Worm (Caenorhabditis elegans) whole organism, L3 larva: ENCODE data around the gene nhr-107.

ENCODE experiments used
- R02D3.7 ChIP-seq: fragments of 150-350 bp; optimal IDR thresholded peaks from 2 replicates; lab custom pipeline; 2014; ENCODE audit warnings: missing biosample characterization, missing genetic modification characterization
- ZK546.5 ChIP-seq: sonication (generic microtip); optimal IDR thresholded peaks from 2 replicates; lab custom pipeline; 2017; ENCODE audit warnings: missing biosample characterization, missing genetic modification characterization
- aly-2 ChIP-seq: fragments of 150-350 bp; optimal IDR thresholded peaks from 2 replicates; lab custom pipeline; 2014; ENCODE audit warnings: missing biosample characterization, missing genetic modification characterization
- ama-1 ChIP-seq: fragments of 150-350 bp; optimal IDR thresholded peaks from 2 replicates; lab custom pipeline; 2018
- ceh-16 ChIP-seq: sonication (generic microtip); optimal IDR thresholded peaks from 2 replicates; lab custom pipeline; 2017; ENCODE audit warnings: missing biosample characterization, missing genetic modification characterization
- ceh-82 ChIP-seq: fragments of 150-350 bp; optimal IDR thresholded peaks from 2 replicates; lab custom pipeline; 2014; ENCODE audit warnings: missing biosample characterization, missing genetic modification characterization
- daf-12 ChIP-seq: fragments of 150-350 bp; optimal IDR thresholded peaks from 2 replicates; lab custom pipeline; 2014; ENCODE audit warnings: missing biosample characterization, missing genetic modification reagents, missing genetic modification characterization
- egl-27 ChIP-seq: sonication (generic microtip); optimal IDR thresholded peaks from 4 replicates; lab custom pipeline; 2017; ENCODE audit warnings: missing biosample characterization, missing genetic modification reagents, missing genetic modification characterization
- elt-1 ChIP-seq: fragments of 150-350 bp; optimal IDR thresholded peaks from 2 replicates; lab custom pipeline; 2014; ENCODE audit warnings: missing biosample characterization, missing genetic modification characterization
- elt-2 ChIP-seq: sonication (generic microtip); optimal IDR thresholded peaks from 2 replicates; lab custom pipeline; 2016; ENCODE audit warnings: missing genetic modification reagents, mild to moderate bottlenecking, missing genetic modification characterization, missing compliant biosample characterization
- elt-3 ChIP-seq, 3 experiments: fragments of 150-350 bp in 1 of 3; sonication (generic microtip) in 2 of 3; optimal IDR thresholded peaks; 2 replicates in 2 of 3; 4 replicates in 1 of 3; lab custom pipeline; 2014 to 2017; ENCODE audit warnings: missing biosample characterization in 3 of 3, missing genetic modification characterization in 3 of 3
- eor-1 ChIP-seq, 2 experiments: fragments of 150-350 bp; optimal IDR thresholded peaks; 2 replicates each; lab custom pipeline; 2014 to 2018; ENCODE audit warnings: missing biosample characterization in 2 of 2, missing genetic modification characterization in 2 of 2
- fkh-10 ChIP-seq: sonication (generic microtip); optimal IDR thresholded peaks from 2 replicates; lab custom pipeline; 2017; ENCODE audit warnings: missing biosample characterization, missing genetic modification reagents, missing genetic modification characterization
- fkh-2 ChIP-seq: fragments of 150-350 bp; optimal IDR thresholded peaks from 2 replicates; lab custom pipeline; 2014; ENCODE audit warnings: missing biosample characterization, missing genetic modification reagents, missing genetic modification characterization
- fos-1 ChIP-seq: fragments of 150-350 bp; optimal IDR thresholded peaks from 2 replicates; lab custom pipeline; 2014; ENCODE audit warnings: missing biosample characterization, missing genetic modification characterization
- hmg-11 ChIP-seq: sonication (generic microtip); optimal IDR thresholded peaks from 2 replicates; lab custom pipeline; 2016; ENCODE audit warnings: missing genetic modification characterization, missing compliant biosample characterization
- jun-1 ChIP-seq: fragments of 150-350 bp; optimal IDR thresholded peaks from 2 replicates; lab custom pipeline; 2014; ENCODE audit warnings: missing biosample characterization, missing genetic modification reagents, missing genetic modification characterization
- lin-15B ChIP-seq: fragments of 150-350 bp; optimal IDR thresholded peaks from 2 replicates; lab custom pipeline; 2014; ENCODE audit warnings: missing biosample characterization, missing genetic modification characterization
- lin-39 ChIP-seq: fragments of 150-350 bp; optimal IDR thresholded peaks from 2 replicates; lab custom pipeline; 2018; ENCODE audit warnings: missing biosample characterization, missing genetic modification reagents, missing genetic modification characterization
- mml-1 ChIP-seq: fragments of 150-350 bp; sonication (generic microtip); optimal IDR thresholded peaks from 3 replicates; lab custom pipeline; 2014; ENCODE audit warnings: missing biosample characterization, missing genetic modification characterization
- nfya-1 ChIP-seq: sonication (generic microtip); optimal IDR thresholded peaks from 2 replicates; lab custom pipeline; 2017; ENCODE audit warnings: missing genetic modification characterization, mild to moderate bottlenecking, missing compliant biosample characterization, antibody characterized with exemption, moderate library complexity; ENCODE audit not compliant: insufficient read depth
- nhr-11 ChIP-seq: fragments of 150-350 bp; optimal IDR thresholded peaks from 2 replicates; lab custom pipeline; 2014; ENCODE audit warnings: missing biosample characterization, missing genetic modification characterization
- nhr-23 ChIP-seq: fragments of 150-350 bp; optimal IDR thresholded peaks from 2 replicates; lab custom pipeline; 2014; ENCODE audit warnings: missing biosample characterization, missing genetic modification reagents, missing genetic modification characterization
- nhr-25 ChIP-seq: sonication (generic microtip); optimal IDR thresholded peaks from 2 replicates; lab custom pipeline; 2017; ENCODE audit warnings: missing biosample characterization, missing genetic modification characterization
- nhr-43 ChIP-seq: sonication (generic microtip); optimal IDR thresholded peaks from 2 replicates; lab custom pipeline; 2016; ENCODE audit warnings: mild to moderate bottlenecking, missing genetic modification characterization, missing compliant biosample characterization; ENCODE audit not compliant: poor library complexity, severe bottlenecking
- nhr-67 ChIP-seq: fragments of 150-350 bp; optimal IDR thresholded peaks from 2 replicates; lab custom pipeline; 2014; ENCODE audit warnings: missing biosample characterization, missing genetic modification characterization
- nhr-76 ChIP-seq: fragments of 150-350 bp; sonication (generic microtip); optimal IDR thresholded peaks from 5 replicates; lab custom pipeline; 2014; ENCODE audit warnings: missing biosample characterization, missing genetic modification characterization
- nhr-77 ChIP-seq: fragments of 150-350 bp; optimal IDR thresholded peaks from 2 replicates; lab custom pipeline; 2014; ENCODE audit warnings: missing biosample characterization, missing genetic modification characterization
- pha-4 ChIP-seq: fragments of 150-350 bp; optimal IDR thresholded peaks from 2 replicates; lab custom pipeline; 2014; ENCODE audit warnings: missing biosample characterization, missing genetic modification reagents, missing genetic modification characterization
- pqm-1 ChIP-seq: fragments of 150-350 bp; optimal IDR thresholded peaks from 2 replicates; lab custom pipeline; 2017; ENCODE audit warnings: missing biosample characterization, missing genetic modification characterization, inconsistent platforms
- sea-2 ChIP-seq: fragments of 150-350 bp; sonication (generic microtip); optimal IDR thresholded peaks from 4 replicates; lab custom pipeline; 2014; ENCODE audit warnings: missing biosample characterization, missing genetic modification reagents, missing genetic modification characterization
- skn-1 ChIP-seq: fragments of 150-350 bp; optimal IDR thresholded peaks from 2 replicates; lab custom pipeline; 2014; ENCODE audit warnings: missing biosample characterization, missing genetic modification characterization
- snpc-4 ChIP-seq: fragments of 150-350 bp; optimal IDR thresholded peaks from 2 replicates; lab custom pipeline; 2014; ENCODE audit warnings: missing biosample characterization, missing genetic modification characterization
- unc-39 ChIP-seq: sonication (generic microtip); optimal IDR thresholded peaks from 4 replicates; lab custom pipeline; 2017; ENCODE audit warnings: missing biosample characterization, missing genetic modification characterization
- unc-62 ChIP-seq: fragments of 150-350 bp; sonication (generic microtip); optimal IDR thresholded peaks from 4 replicates; lab custom pipeline; 2014; ENCODE audit warnings: missing biosample characterization, missing genetic modification reagents, missing genetic modification characterization
- zag-1 ChIP-seq: fragments of 150-350 bp; optimal IDR thresholded peaks from 2 replicates; lab custom pipeline; 2014; ENCODE audit warnings: missing biosample characterization, missing genetic modification characterization
- ztf-11 ChIP-seq: fragments of 150-350 bp; optimal IDR thresholded peaks from 2 replicates; lab custom pipeline; 2014; ENCODE audit warnings: missing biosample characterization, missing genetic modification characterization
- ztf-4 ChIP-seq: fragments of 150-350 bp; optimal IDR thresholded peaks from 2 replicates; lab custom pipeline; 2014; ENCODE audit warnings: missing biosample characterization, missing genetic modification characterization

Gene nhr-107

DNA sequence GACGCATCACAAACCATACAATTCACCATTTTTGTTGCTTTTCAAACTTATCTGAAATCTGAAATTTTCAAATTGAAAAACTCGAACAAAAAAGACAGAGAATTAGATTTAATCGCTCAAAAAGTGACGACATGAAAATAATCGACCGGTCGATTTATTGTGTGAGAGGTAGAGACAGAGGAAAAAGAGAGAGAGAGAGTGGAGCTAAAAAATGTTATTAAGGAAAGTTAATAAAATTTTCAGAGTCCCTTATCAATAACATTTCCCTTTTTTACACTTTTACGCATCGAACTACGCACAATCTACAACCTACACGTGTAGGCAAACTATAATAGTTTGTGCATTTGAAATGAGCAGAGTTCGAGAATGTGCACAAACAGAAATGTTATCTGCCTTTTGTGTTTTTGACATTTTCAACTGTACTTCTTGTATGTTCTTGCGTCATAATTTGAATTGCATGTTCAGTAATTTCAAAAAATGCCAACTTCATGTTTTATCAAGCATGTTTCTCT lies at the start of gene nhr-107:
Gene nhr-107, minus strand, starts transcription at position 51 of the 512 bp plus-strand sequence.
- TF ChIP-seq elt-2 (tag; lab: Kevin White, UChicago): peak; percentile 70
- peak; percentile 33 for TF ChIP-seq pqm-1 (tag; lab: Kevin White, UChicago)
- TF ChIP-seq aly-2 (tag; lab: Kevin White, UChicago): no peak

DNA sequence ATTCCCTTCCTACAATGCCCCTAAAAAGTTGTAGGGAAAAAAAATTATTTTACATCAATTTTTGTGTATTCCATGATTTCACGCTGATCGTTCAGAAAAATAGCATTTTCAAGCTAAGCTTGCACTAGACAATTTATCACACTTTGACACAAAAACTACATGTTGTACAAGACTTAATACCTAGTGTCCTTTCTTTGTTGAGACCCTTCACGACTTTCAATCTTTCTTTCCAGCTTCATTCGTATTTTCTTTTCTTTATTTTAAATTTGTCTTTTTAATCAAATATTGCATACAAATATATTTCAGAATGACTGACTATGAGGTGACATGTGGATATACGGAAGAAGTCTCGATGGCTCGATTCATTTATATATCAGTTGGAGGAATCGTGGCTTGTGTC lies 49.1 kb upstream of the nhr-107 start, which contains the start of gene F20A1.2:
Gene F20A1.2, plus strand, starts transcription at position 301 of the 400 bp plus-strand sequence.
- TF ChIP-seq ZK546.5 (tag; lab: Kevin White, UChicago) (no peak), elt-2 (tag; lab: Kevin White, UChicago) (no peak), aly-2 (tag; lab: Kevin White, UChicago) (no peak), ceh-16 (tag; lab: Kevin White, UChicago) (no peak), hmg-11 (tag; lab: Kevin White, UChicago) (no peak), nhr-76 (no peak), nhr-77 (tag; lab: Kevin White, UChicago) (no peak), ama-1 (lab: Kevin White, UChicago) (no peak), nhr-23 (no peak), nhr-11 (no peak), ztf-4 (tag; lab: Kevin White, UChicago) (no peak)

DNA sequence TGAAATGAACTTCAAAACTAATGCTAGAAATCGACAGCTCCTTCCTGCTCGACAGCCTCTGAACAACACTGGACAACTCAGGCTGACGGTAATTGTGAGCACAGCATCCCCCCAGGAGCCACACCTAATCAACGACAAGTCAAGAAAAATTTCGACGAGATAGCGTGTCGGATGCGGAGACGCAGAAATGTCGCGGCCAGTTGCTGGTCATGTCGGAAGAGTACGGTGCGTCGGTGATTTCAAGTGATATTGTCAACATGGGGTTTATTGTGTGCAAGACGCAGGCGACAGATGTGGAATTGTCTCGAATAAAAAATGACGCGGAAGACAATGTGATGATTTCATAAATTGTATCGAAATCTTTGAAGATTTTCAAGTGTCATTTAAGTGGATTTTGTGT lies 39.6 kb upstream of the nhr-107 start, which contains the start of gene twk-11:
Gene twk-11, minus strand, starts transcription at position 101 of the 400 bp plus-strand sequence.
- no peak for TF ChIP-seq nhr-76
- no peak for TF ChIP-seq zag-1 (tag; lab: Kevin White, UChicago)
- no peak for TF ChIP-seq jun-1 (tag; lab: Kevin White, UChicago)
- TF ChIP-seq mml-1 (tag; lab: Kevin White, UChicago): no peak
- no peak for TF ChIP-seq unc-62
- no peak for TF ChIP-seq egl-27 (tag; lab: Kevin White, UChicago)
- TF ChIP-seq nhr-23: no peak
- no peak for TF ChIP-seq fkh-2 (tag; lab: Kevin White, UChicago)
- no peak for TF ChIP-seq nhr-11
- TF ChIP-seq ceh-16 (tag; lab: Kevin White, UChicago): no peak
- no peak for TF ChIP-seq ceh-82 (tag; lab: Kevin White, UChicago)
- TF ChIP-seq nhr-77 (tag; lab: Kevin White, UChicago): no peak
- TF ChIP-seq sea-2: no peak
- no peak for TF ChIP-seq nhr-43
- no peak for TF ChIP-seq aly-2 (tag; lab: Kevin White, UChicago)
- no peak for TF ChIP-seq snpc-4 (tag; lab: Kevin White, UChicago)
- TF ChIP-seq R02D3.7: no peak
- TF ChIP-seq nfya-1 (tag; lab: Kevin White, UChicago): no peak

DNA sequence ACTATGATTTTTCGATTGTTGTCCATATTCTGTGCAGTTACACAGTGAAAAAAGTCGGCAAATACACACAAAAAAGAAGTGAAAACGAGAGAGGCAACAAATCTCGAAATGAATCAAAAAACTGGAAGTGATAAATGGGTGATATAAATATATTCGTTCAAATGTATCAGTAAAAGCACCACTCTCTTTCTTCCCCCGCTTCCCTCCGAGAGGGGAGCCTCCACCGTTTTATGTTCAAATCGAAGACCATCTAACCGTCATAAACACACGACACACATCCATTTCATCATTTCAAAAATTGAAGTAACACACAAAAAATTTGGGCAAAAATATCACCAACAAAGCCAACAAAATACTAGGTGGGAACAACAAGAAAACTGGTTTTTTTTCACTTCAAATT lies 30.2 kb upstream of the nhr-107 start, which contains the start of gene F20A1.6:
Gene F20A1.6, minus strand, starts transcription at position 101 of the 400 bp plus-strand sequence.
- no peak for TF ChIP-seq unc-39 (tag; lab: Kevin White, UChicago)
- TF ChIP-seq pha-4 (tag; lab: Kevin White, UChicago): no peak
- TF ChIP-seq sea-2: no peak
- no peak for TF ChIP-seq ztf-4 (tag; lab: Kevin White, UChicago)
- TF ChIP-seq elt-1: no peak
- no peak for TF ChIP-seq nhr-67 (tag; lab: Kevin White, UChicago)
- no peak for TF ChIP-seq ama-1 (lab: Kevin White, UChicago)
- TF ChIP-seq elt-3 (tag; optimal IDR thresholded peaks at IDR 0.05; lab: Kevin White, UChicago): no peak

DNA sequence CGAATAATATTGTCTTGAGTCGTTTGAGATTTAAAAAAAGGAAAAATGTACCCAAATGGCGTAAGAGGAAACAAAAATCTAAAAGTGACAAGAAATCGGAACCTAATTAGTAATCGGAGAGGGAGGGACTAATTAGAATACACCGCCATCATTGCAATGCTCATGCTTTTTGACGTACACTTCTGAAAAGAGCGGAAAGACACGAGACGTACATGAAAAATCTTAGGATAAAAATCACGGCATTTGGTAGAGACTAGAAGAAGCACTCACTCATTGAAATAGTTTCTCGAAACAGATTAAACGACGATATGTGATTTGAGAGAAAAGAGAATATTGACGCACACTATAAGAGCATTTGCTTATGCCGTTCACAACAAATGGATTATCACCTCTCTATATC lies 26.1 kb upstream of the nhr-107 start:
- TF ChIP-seq nhr-67 (tag; lab: Kevin White, UChicago) (no peak), pqm-1 (tag; lab: Kevin White, UChicago) (no peak), fkh-10 (GFP tag; lab: Kevin White, UChicago) (no peak), ztf-11 (tag; lab: Kevin White, UChicago) (no peak), skn-1 (no peak), eor-1 (tag; optimal IDR thresholded peaks at IDR 0.05; lab: Kevin White, UChicago) (no peak), unc-62 (no peak), fos-1 (no peak), lin-15B (tag; lab: Kevin White, UChicago) (no peak), nhr-43 (no peak), elt-1 (no peak), aly-2 (tag; lab: Kevin White, UChicago) (no peak), jun-1 (tag; lab: Kevin White, UChicago) (no peak), nhr-25 (tag; lab: Kevin White, UChicago) (no peak), sea-2 (no peak), daf-12 (tag; lab: Kevin White, UChicago) (no peak), lin-39 (tag; lab: Kevin White, UChicago) (no peak), nhr-76 (no peak)
- TF ChIP-seq, all 47 proteins: peak for 0
